Worm (Caenorhabditis elegans) whole organism, young adult: ENCODE data around the gene C55A6.7.
A peak's percentile ranks its signal among the peaks of the same experiment; 100 is the strongest.

Source experiments
- C06A6.2 ChIP-seq: fragments of 200-800 bp; sonication (Bioruptor generic); conservative IDR thresholded peaks from 2 replicates; pipeline ENCODE4 v1.3.6; 2022; ENCODE audit warnings: missing genetic modification characterization, missing compliant biosample characterization
- F49E8.2 ChIP-seq: sonication (generic microtip); optimal IDR thresholded peaks from 3 replicates; lab custom pipeline; 2017; ENCODE audit warnings: missing genetic modification characterization, mild to moderate bottlenecking, missing compliant biosample characterization, antibody characterized with exemption, moderate library complexity; ENCODE audit not compliant: insufficient read depth
- ZK185.1 ChIP-seq: sonication (generic microtip); optimal IDR thresholded peaks from 2 replicates; lab custom pipeline; 2016; ENCODE audit warnings: mild to moderate bottlenecking, missing genetic modification characterization, missing compliant biosample characterization; ENCODE audit not compliant: poor library complexity, severe bottlenecking
- aptf-2 ChIP-seq: fragments of 200-800 bp; sonication (Bioruptor generic); conservative IDR thresholded peaks from 2 replicates; pipeline ENCODE4 v1.3.6; 2022; ENCODE audit warnings: missing genetic modification reagents, missing genetic modification characterization, missing compliant biosample characterization
- attf-6 ChIP-seq: fragments of 200-800 bp; sonication (Bioruptor generic); IDR thresholded peaks from 2 replicates; pipeline ENCODE4 v1.3.6; 2022; ENCODE audit warnings: missing genetic modification reagents, missing genetic modification characterization, missing compliant biosample characterization
- cebp-1 ChIP-seq, 2 experiments: fragments of 200-800 bp in 1 of 2; sonication (Bioruptor generic) in 1 of 2; sonication (generic microtip) in 1 of 2; IDR thresholded peaks in 1 of 2; optimal IDR thresholded peaks in 1 of 2; 2 replicates each; pipeline versions ENCODE4 v1.3.6 to Lab custom; 2017 to 2022; ENCODE audit warnings: missing compliant biosample characterization in 2 of 2, missing genetic modification characterization in 2 of 2, mild to moderate bottlenecking in 1 of 2, missing genetic modification reagents in 1 of 2, moderate library complexity in 1 of 2
- ceh-100 ChIP-seq: fragments of 200-800 bp; sonication (Bioruptor generic); IDR thresholded peaks from 2 replicates; pipeline ENCODE4 v1.3.6; 2022; ENCODE audit warnings: missing genetic modification reagents, missing genetic modification characterization, missing compliant biosample characterization
- ceh-58 ChIP-seq: fragments of 200-800 bp; sonication (Bioruptor generic); IDR thresholded peaks from 2 replicates; pipeline ENCODE4 v1.3.6; 2022; ENCODE audit warnings: missing genetic modification characterization, missing compliant biosample characterization
- die-1 ChIP-seq: sonication (generic microtip); optimal IDR thresholded peaks from 2 replicates; lab custom pipeline; 2016; ENCODE audit warnings: missing genotype, mild to moderate bottlenecking, missing genetic modification characterization, missing compliant biosample characterization
- egl-44 ChIP-seq: fragments of 200-800 bp; sonication (Bioruptor generic); IDR thresholded peaks from 2 replicates; pipeline ENCODE4 v1.3.6; 2022; ENCODE audit warnings: missing genetic modification reagents, missing genetic modification characterization, missing compliant biosample characterization
- egrh-3 ChIP-seq: fragments of 200-800 bp; sonication (Bioruptor generic); IDR thresholded peaks from 2 replicates; pipeline ENCODE4 v1.3.6; 2022; ENCODE audit warnings: missing genetic modification reagents, missing genetic modification characterization, missing compliant biosample characterization
- ekl-4 ChIP-seq: fragments of 200-800 bp; sonication (Bioruptor generic); IDR thresholded peaks from 2 replicates; pipeline ENCODE4 v1.3.6; 2022; ENCODE audit warnings: missing genetic modification reagents, missing genetic modification characterization, missing compliant biosample characterization
- gei-17 ChIP-seq: fragments of 200-800 bp; sonication (Bioruptor generic); optimal IDR thresholded peaks from 2 replicates; lab custom pipeline; 2018; ENCODE audit warnings: mild to moderate bottlenecking, missing genetic modification characterization, missing compliant biosample characterization
- hmg-1.2 ChIP-seq: fragments of 200-800 bp; sonication (Bioruptor generic); IDR thresholded peaks from 2 replicates; pipeline ENCODE4 v1.3.6; 2022; ENCODE audit warnings: missing genetic modification reagents, missing genetic modification characterization, missing compliant biosample characterization
- let-526 ChIP-seq: fragments of 200-800 bp; sonication (Bioruptor generic); IDR thresholded peaks from 2 replicates; pipeline ENCODE4 v1.3.6; 2022; ENCODE audit warnings: missing genetic modification reagents, missing genetic modification characterization, missing compliant biosample characterization
- let-607 ChIP-seq, 2 experiments: fragments of 200-800 bp in 1 of 2; sonication (Bioruptor generic) in 1 of 2; sonication (generic microtip) in 1 of 2; optimal IDR thresholded peaks; 2 replicates each; lab custom pipeline; 2016 to 2018; ENCODE audit warnings: mild to moderate bottlenecking in 2 of 2, missing compliant biosample characterization in 2 of 2, missing genetic modification characterization in 2 of 2, moderate library complexity in 2 of 2, missing genotype in 1 of 2
- lin-26 ChIP-seq: fragments of 200-800 bp; sonication (Bioruptor generic); IDR thresholded peaks from 2 replicates; pipeline ENCODE4 v1.3.6; 2022; ENCODE audit warnings: missing genetic modification reagents, missing genetic modification characterization, missing compliant biosample characterization
- lin-35 ChIP-seq, 3 experiments: fragments of 150-350 bp in 2 of 3; sonication (generic microtip) in 1 of 3; optimal IDR thresholded peaks; 2 replicates each; lab custom pipeline; 2014 to 2018; ENCODE audit warnings: missing biosample characterization in 3 of 3, missing genetic modification characterization in 3 of 3, missing genetic modification reagents in 3 of 3
- lin-54 ChIP-seq: fragments of 200-800 bp; sonication (Bioruptor generic); optimal IDR thresholded peaks from 2 replicates; lab custom pipeline; 2018; ENCODE audit warnings: mild to moderate bottlenecking, missing genetic modification characterization, missing compliant biosample characterization
- madf-6 ChIP-seq: fragments of 200-800 bp; sonication (Bioruptor generic); IDR thresholded peaks from 2 replicates; pipeline ENCODE4 v1.3.6; 2022; ENCODE audit warnings: missing genetic modification reagents, missing genetic modification characterization, missing compliant biosample characterization
- madf-8 ChIP-seq: fragments of 200-800 bp; sonication (Bioruptor generic); conservative IDR thresholded peaks from 2 replicates; pipeline ENCODE4 v1.3.6; 2022; ENCODE audit warnings: missing genetic modification reagents, missing genetic modification characterization, missing compliant biosample characterization
- mcd-1 ChIP-seq: fragments of 200-800 bp; sonication (Bioruptor generic); IDR thresholded peaks from 2 replicates; pipeline ENCODE4 v1.3.6; 2022; ENCODE audit warnings: missing genetic modification reagents, missing genetic modification characterization, missing compliant biosample characterization
- nfya-1 ChIP-seq: sonication (generic microtip); optimal IDR thresholded peaks from 2 replicates; lab custom pipeline; 2017; ENCODE audit warnings: antibody characterized with exemption, missing compliant biosample characterization, missing genetic modification characterization, borderline replicate concordance; ENCODE audit not compliant: insufficient read depth
- nfya-2 ChIP-seq: fragments of 200-800 bp; sonication (Bioruptor generic); IDR thresholded peaks from 2 replicates; pipeline ENCODE4 v1.3.6; 2022; ENCODE audit warnings: missing genetic modification reagents, missing genetic modification characterization, missing compliant biosample characterization
- nfyb-1 ChIP-seq: fragments of 200-800 bp; sonication (Bioruptor generic); IDR thresholded peaks from 2 replicates; pipeline ENCODE4 v1.3.6; 2022; ENCODE audit warnings: missing genetic modification reagents, missing genetic modification characterization, missing compliant biosample characterization
- nhr-80 ChIP-seq: sonication (generic microtip); optimal IDR thresholded peaks from 2 replicates; lab custom pipeline; 2016; ENCODE audit warnings: missing genetic modification characterization, missing compliant biosample characterization
- nhr-90 ChIP-seq: sonication (generic microtip); optimal IDR thresholded peaks from 2 replicates; lab custom pipeline; 2016; ENCODE audit warnings: missing genotype, mild to moderate bottlenecking, missing genetic modification characterization, missing compliant biosample characterization
- pbrm-1 ChIP-seq: fragments of 200-800 bp; sonication (Bioruptor generic); IDR thresholded peaks from 2 replicates; pipeline ENCODE4 v1.3.6; 2022; ENCODE audit warnings: missing genetic modification reagents, missing genetic modification characterization, missing compliant biosample characterization
- somi-1 ChIP-seq: fragments of 200-800 bp; sonication (Bioruptor generic); optimal IDR thresholded peaks from 2 replicates; lab custom pipeline; 2018; ENCODE audit warnings: mild to moderate bottlenecking, missing genetic modification characterization, missing compliant biosample characterization
- unc-130 ChIP-seq: sonication (generic microtip); optimal IDR thresholded peaks from 2 replicates; lab custom pipeline; 2016; ENCODE audit warnings: missing genetic modification reagents, missing genetic modification characterization, missing compliant biosample characterization
- ztf-26 ChIP-seq: sonication (generic microtip); optimal IDR thresholded peaks from 2 replicates; lab custom pipeline; 2017; ENCODE audit warnings: missing genetic modification characterization, missing compliant biosample characterization
- ztf-6 ChIP-seq: fragments of 200-800 bp; sonication (Bioruptor generic); IDR thresholded peaks from 2 replicates; pipeline ENCODE4 v1.3.6; 2022; ENCODE audit warnings: missing genetic modification reagents, missing genetic modification characterization, missing compliant biosample characterization

C55A6.7 gene

ce11 chrV:11504853-11505397, 15.4 kb downstream of the C55A6.7 start, which contains the start of the genes C55A6.1 and C55A6.10 (continued):
- TF ChIP-seq madf-6 (peak; percentile 71), hmg-1.2 (GFP tag; lab: Robert Waterston, UW) (peak; percentile 64; the same call in 1 of the 2 replicates), nhr-90 (peak; percentile 20), lin-26 (GFP tag; lab: Robert Waterston, UW) (0 out of 2 replicates have a peak, but pooled peaks have one; percentile 54), lin-54 (GFP tag; lab: Kevin White, UChicago) (peak; percentile 72), ekl-4 (peak; percentile 90), let-526 (GFP tag; lab: Robert Waterston, UW) (peak; percentile 67; the same call in 1 of the 2 replicates), egl-44 (peak; percentile 65; the same call in 1 of the 2 replicates), aptf-2 (GFP tag; lab: Robert Waterston, UW) (0 out of 2 replicates have a peak, but pooled peaks have one; percentile 25), egrh-3 (peak; percentile 69; the same call in 1 of the 2 replicates), madf-8 (GFP tag; lab: Robert Waterston, UW) (peak; percentile 42; the same call in 1 of the 2 replicates), mcd-1 (peak; percentile 91), cebp-1 (GFP tag; IDR thresholded peaks at IDR 0.05; lab: Robert Waterston, UW) (0 out of 2 replicates have a peak, but pooled peaks have one; percentile 32), cebp-1 (tag; optimal IDR thresholded peaks at IDR 0.05; lab: Kevin White, UChicago) (peak; percentile 79), let-607 (tag; optimal IDR thresholded peaks at IDR 0.05; lab: Kevin White, UChicago) (peak in 1 of 2 experiments; percentile 29), ztf-26 (tag; lab: Kevin White, UChicago) (peak; percentile 51), F49E8.2 (tag; lab: Kevin White, UChicago) (peak; percentile 61), ztf-6 (0 out of 2 replicates have a peak, but pooled peaks have one; percentile 17), die-1 (tag; lab: Kevin White, UChicago) (peak; percentile 15), nhr-80 (tag; lab: Kevin White, UChicago) (peak; percentile 70), ZK185.1 (peak; percentile 64), ceh-100 (GFP tag; lab: Robert Waterston, UW) (peak; percentile 97), unc-130 (GFP tag; lab: Kevin White, UChicago) (peak; percentile 59)

- TF ChIP-seq ceh-58 = no peak
- peak in 1 of 3 experiments; percentile 45 for TF ChIP-seq lin-35 (GFP tag; optimal IDR thresholded peaks at IDR 0.05; lab: Kevin White, UChicago)
- peak; percentile 99 for TF ChIP-seq nfyb-1 (GFP tag; lab: Robert Waterston, UW)
- TF ChIP-seq gei-17 (GFP tag; lab: Kevin White, UChicago) = no peak
- TF ChIP-seq nfya-2 (GFP tag; lab: Robert Waterston, UW) = peak; percentile 98
- no peak for TF ChIP-seq attf-6 (GFP tag; lab: Robert Waterston, UW)
- no peak for TF ChIP-seq C06A6.2
- TF ChIP-seq lin-54 (GFP tag; lab: Kevin White, UChicago) = peak; percentile 43
- TF ChIP-seq pbrm-1 = no peak
Observed at ce11 chrV:11503081-11503751, 17.1 kb downstream of the C55A6.7 start, which contains the start of gene C55A6.12. TSS of gene C55A6.12 (minus strand) at chrV:11503131.

ce11 chrV:11500980-11501379, 19.4 kb downstream of the C55A6.7 start:
- TF ChIP-seq nhr-80 (tag; lab: Kevin White, UChicago) = peak; percentile 60
- TF ChIP-seq ekl-4 = no peak

ce11 chrV:11499786-11500185, 20.5 kb downstream of the C55A6.7 start:
- TF ChIP-seq somi-1 (GFP tag; lab: Kevin White, UChicago) (peak; percentile 10), nfya-1 (no peak)
